Worm (Caenorhabditis elegans) whole organism, L4/young adult: ENCODE results near the gene kdp-1.

Source experiments
- W03F9.2 ChIP-seq: fragments of 150-350 bp; optimal IDR thresholded peaks from 2 replicates; lab custom pipeline; 2014; ENCODE audit warnings: missing biosample characterization, missing genetic modification characterization
- dao-5 ChIP-seq: sonication (generic microtip); optimal IDR thresholded peaks from 2 replicates; lab custom pipeline; 2016; ENCODE audit warnings: missing genotype, missing genetic modification characterization, moderate library complexity, missing compliant biosample characterization
- him-1 ChIP-seq: sonication (generic microtip); optimal IDR thresholded peaks from 2 replicates; lab custom pipeline; 2016; ENCODE audit warnings: missing genotype, missing genetic modification reagents, missing genetic modification characterization, missing compliant biosample characterization

- no peak for TF ChIP-seq dao-5 (tag; lab: Kevin White, UChicago)
- no peak for TF ChIP-seq him-1 (tag; lab: Kevin White, UChicago)
- TF ChIP-seq W03F9.2: no peak
These were observed 11.5 kb downstream of the kdp-1 start for ce11 chrIV:13311331-13312034.
